Fruit fly (Drosophila melanogaster) whole organism, embryonic: ENCODE measurements around the gene Syt14.

Source experiments
- ATbp ChIP-seq: fragments of 200-800 bp; sonication (Bioruptor generic); optimal IDR thresholded peaks from 2 replicates; lab custom pipeline; 2017; ENCODE audit warnings: missing biosample characterization, mild to moderate bottlenecking, missing genetic modification characterization, missing genetic modification reagents
- CG10543 ChIP-seq: fragments of 200-800 bp; sonication (Bioruptor generic); optimal IDR thresholded peaks from 3 replicates; lab custom pipeline; 2017; ENCODE audit warnings: missing biosample characterization, mild to moderate bottlenecking, missing genetic modification characterization, moderate library complexity
- CG12659 ChIP-seq: fragments of 200-800 bp; sonication (Bioruptor generic); optimal IDR thresholded peaks from 3 replicates; lab custom pipeline; 2017; ENCODE audit warnings: mild to moderate bottlenecking, missing biosample characterization, missing genetic modification reagents, missing genetic modification characterization
- CG12769 ChIP-seq: fragments of 200-800 bp; sonication (Bioruptor generic); optimal IDR thresholded peaks from 2 replicates; lab custom pipeline; 2019; ENCODE audit warnings: missing biosample characterization, mild to moderate bottlenecking, missing genetic modification characterization, moderate library complexity
- CG2116 ChIP-seq: fragments of 200-800 bp; sonication (Bioruptor generic); optimal IDR thresholded peaks from 3 replicates; lab custom pipeline; 2018; ENCODE audit warnings: missing biosample characterization, mild to moderate bottlenecking, missing genetic modification characterization
- CG2120 ChIP-seq: fragments of 200-800 bp; sonication (Bioruptor generic); optimal IDR thresholded peaks from 3 replicates; lab custom pipeline; 2016; ENCODE audit warnings: missing biosample characterization, missing genetic modification characterization
- CG31365 ChIP-seq: fragments of 200-800 bp; sonication (Bioruptor generic); optimal IDR thresholded peaks from 2 replicates; lab custom pipeline; 2018; ENCODE audit warnings: missing biosample characterization, mild to moderate bottlenecking, missing genetic modification characterization
- CG31388 ChIP-seq: fragments of 200-800 bp; sonication (Bioruptor generic); optimal IDR thresholded peaks from 2 replicates; lab custom pipeline; 2016; ENCODE audit warnings: missing biosample characterization, missing genetic modification characterization
- CG31441 ChIP-seq: fragments of 200-800 bp; sonication (Bioruptor generic); IDR thresholded peaks from 2 replicates; pipeline ENCODE4 v1.3.6; 2022; ENCODE audit warnings: missing biosample characterization, missing genetic modification characterization
- CG3407 ChIP-seq: fragments of 200-800 bp; sonication (Bioruptor generic); optimal IDR thresholded peaks from 2 replicates; lab custom pipeline; 2018; ENCODE audit warnings: missing biosample characterization, mild to moderate bottlenecking, missing genetic modification characterization
- CG3838 ChIP-seq: fragments of 200-800 bp; sonication (Bioruptor generic); optimal IDR thresholded peaks from 3 replicates; lab custom pipeline; 2016; ENCODE audit warnings: missing biosample characterization, missing genetic modification characterization
- CG5180 ChIP-seq: fragments of 200-800 bp; sonication (Bioruptor generic); optimal IDR thresholded peaks from 3 replicates; lab custom pipeline; 2017; ENCODE audit warnings: missing biosample characterization, missing genetic modification characterization, mild to moderate bottlenecking, moderate library complexity, missing genetic modification reagents
- CG5245 ChIP-seq: fragments of 200-800 bp; sonication (Bioruptor generic); optimal IDR thresholded peaks from 3 replicates; lab custom pipeline; 2016; ENCODE audit warnings: missing biosample characterization, missing genetic modification characterization
- CG6683 ChIP-seq: fragments of 200-800 bp; sonication (Bioruptor generic); optimal IDR thresholded peaks from 2 replicates; lab custom pipeline; 2017; ENCODE audit warnings: missing biosample characterization, mild to moderate bottlenecking, missing genetic modification characterization, missing genetic modification reagents
- CG6765 ChIP-seq: fragments of 200-800 bp; sonication (Bioruptor generic); optimal IDR thresholded peaks from 3 replicates; lab custom pipeline; 2017; ENCODE audit warnings: missing biosample characterization, mild to moderate bottlenecking, missing genetic modification characterization
- CG7786 ChIP-seq: fragments of 200-800 bp; sonication (Bioruptor generic); optimal IDR thresholded peaks from 2 replicates; lab custom pipeline; 2016; ENCODE audit warnings: missing biosample characterization, missing genetic modification characterization
- CG7987 ChIP-seq: fragments of 200-800 bp; sonication (Bioruptor generic); optimal IDR thresholded peaks from 2 replicates; lab custom pipeline; 2018; ENCODE audit warnings: missing biosample characterization, mild to moderate bottlenecking, missing genetic modification characterization, moderate library complexity
- CG8290 ChIP-seq, 3 experiments: fragments of 200-800 bp; sonication (Bioruptor generic); optimal IDR thresholded peaks; 2 replicates each; lab custom pipeline; 2016 to 2019; ENCODE audit warnings: missing biosample characterization in 3 of 3, missing genetic modification characterization in 3 of 3, mild to moderate bottlenecking in 2 of 3, moderate library complexity in 1 of 3
- CTCF ChIP-seq: fragments of 200-800 bp; sonication (Bioruptor generic); optimal IDR thresholded peaks from 2 replicates; lab custom pipeline; 2017; ENCODE audit warnings: missing biosample characterization, mild to moderate bottlenecking, missing genetic modification characterization, moderate library complexity
- CkIIα-i1 ChIP-seq: fragments of 200-800 bp; sonication (Bioruptor generic); IDR thresholded peaks from 2 replicates; pipeline ENCODE4 v1.3.6; 2022; ENCODE audit warnings: missing biosample characterization, missing genetic modification characterization
- Drgx ChIP-seq: fragments of 200-800 bp; sonication (Bioruptor generic); IDR thresholded peaks from 2 replicates; pipeline ENCODE4 v1.3.6; 2022; ENCODE audit warnings: missing biosample characterization, missing genetic modification characterization
- Ets65A ChIP-seq: fragments of 200-800 bp; sonication (Bioruptor generic); peaks from one replicate; lab custom pipeline; 2016; ENCODE audit warnings: missing biosample characterization, missing genetic modification characterization
- Fer3 ChIP-seq: fragments of 200-800 bp; sonication (Bioruptor generic); optimal IDR thresholded peaks from 2 replicates; lab custom pipeline; 2018; ENCODE audit warnings: missing biosample characterization, mild to moderate bottlenecking, missing genetic modification characterization, moderate library complexity
- HLH4C ChIP-seq: fragments of 200-800 bp; sonication (Bioruptor generic); IDR thresholded peaks from 3 replicates; pipeline ENCODE4 v1.3.6; 2022; ENCODE audit warnings: missing biosample characterization, missing genetic modification characterization; ENCODE audit not compliant: partially characterized antibody
- HLHmδ ChIP-seq: fragments of 200-800 bp; sonication (Bioruptor generic); optimal IDR thresholded peaks from 2 replicates; lab custom pipeline; 2018; ENCODE audit warnings: missing biosample characterization, mild to moderate bottlenecking, missing genetic modification characterization, moderate library complexity
- Hr51 ChIP-seq, 2 experiments: fragments of 200-800 bp; sonication (Bioruptor generic); optimal IDR thresholded peaks; 2 replicates in 1 of 2; 3 replicates in 1 of 2; lab custom pipeline; 2016 to 2018; ENCODE audit warnings: missing biosample characterization in 2 of 2, missing genetic modification characterization in 2 of 2, mild to moderate bottlenecking in 1 of 2, moderate library complexity in 1 of 2
- MTF-1 ChIP-seq: fragments of 200-800 bp; sonication (Bioruptor generic); optimal IDR thresholded peaks from 2 replicates; lab custom pipeline; 2018; ENCODE audit warnings: missing biosample characterization, mild to moderate bottlenecking, missing genetic modification characterization, borderline replicate concordance
- NC2α ChIP-seq: fragments of 200-800 bp; sonication (Bioruptor generic); optimal IDR thresholded peaks from 2 replicates; lab custom pipeline; 2016; ENCODE audit warnings: missing biosample characterization, missing genetic modification characterization
- NFAT ChIP-seq: fragments of 200-800 bp; sonication (Bioruptor generic); IDR thresholded peaks from 2 replicates; pipeline ENCODE4 v1.3.6; 2022; ENCODE audit warnings: missing biosample characterization, missing genetic modification characterization
- Nf-YB ChIP-seq: fragments of 200-800 bp; sonication (Bioruptor generic); optimal IDR thresholded peaks from 3 replicates; lab custom pipeline; 2019; ENCODE audit warnings: missing biosample characterization, mild to moderate bottlenecking, missing genetic modification characterization, moderate library complexity
- Side ChIP-seq: fragments of 200-800 bp; sonication (Bioruptor generic); optimal IDR thresholded peaks from 2 replicates; lab custom pipeline; 2016; ENCODE audit warnings: missing biosample characterization, missing genetic modification characterization
- Trl ChIP-seq, 3 experiments: fragments of >200 bp in 2 of 3; fragments of 200-800 bp in 1 of 3; sonication (Bioruptor generic) in 1 of 3; optimal IDR thresholded peaks; 2 replicates in 1 of 3; 3 replicates in 2 of 3; lab custom pipeline; 2016 to 2017; ENCODE audit warnings: missing biosample characterization in 1 of 3, missing genetic modification characterization in 1 of 3
- Usf ChIP-seq: fragments of 200-800 bp; sonication (Bioruptor generic); optimal IDR thresholded peaks from 2 replicates; lab custom pipeline; 2017; ENCODE audit warnings: missing genotype, missing biosample characterization, missing genetic modification characterization
- al ChIP-seq: fragments of 200-800 bp; sonication (Bioruptor generic); IDR thresholded peaks from 2 replicates; pipeline ENCODE4 v1.3.6; 2022; ENCODE audit warnings: missing biosample characterization, missing genetic modification characterization
- bcd ChIP-seq: fragments of 200-800 bp; sonication (Bioruptor generic); optimal IDR thresholded peaks from 2 replicates; lab custom pipeline; 2017; ENCODE audit warnings: missing biosample characterization, mild to moderate bottlenecking, missing genetic modification characterization
- btn ChIP-seq: fragments of 200-800 bp; sonication (Bioruptor generic); optimal IDR thresholded peaks from 2 replicates; lab custom pipeline; 2016; ENCODE audit warnings: missing biosample characterization, missing genetic modification characterization
- cas ChIP-seq: fragments of 200-800 bp; sonication (Bioruptor generic); IDR thresholded peaks from 2 replicates; pipeline ENCODE4 v1.3.6; 2022; ENCODE audit warnings: missing biosample characterization, missing genetic modification characterization
- corto ChIP-seq: fragments of 200-800 bp; sonication (Bioruptor generic); optimal IDR thresholded peaks from 2 replicates; lab custom pipeline; 2016; ENCODE audit warnings: missing biosample characterization, mild to moderate bottlenecking, missing genetic modification characterization, moderate library complexity
- cwo ChIP-seq: fragments of 200-800 bp; sonication (Bioruptor generic); optimal IDR thresholded peaks from 3 replicates; lab custom pipeline; 2017; ENCODE audit warnings: missing biosample characterization, missing genetic modification characterization, mild to moderate bottlenecking, moderate library complexity, missing genetic modification reagents
- esg ChIP-seq: fragments of 200-800 bp; sonication (Bioruptor generic); conservative IDR thresholded peaks from 2 replicates; pipeline ENCODE4 v1.3.6; 2022; ENCODE audit warnings: missing biosample characterization, missing genetic modification characterization
- fd3F ChIP-seq: fragments of 200-800 bp; sonication (Bioruptor generic); optimal IDR thresholded peaks from 2 replicates; lab custom pipeline; 2018; ENCODE audit warnings: missing biosample characterization, mild to moderate bottlenecking, missing genetic modification characterization, moderate library complexity
- hkb ChIP-seq, 2 experiments: fragments of 200-800 bp in 1 of 2; fragments of >200 bp in 1 of 2; sonication (Bioruptor generic) in 1 of 2; IDR thresholded peaks in 1 of 2; optimal IDR thresholded peaks in 1 of 2; 2 replicates each; pipeline versions ENCODE4 v1.3.6 to Lab custom; 2017 to 2022; ENCODE audit warnings: missing biosample characterization in 1 of 2, missing genetic modification characterization in 1 of 2
- onecut ChIP-seq: fragments of 200-800 bp; sonication (Bioruptor generic); IDR thresholded peaks from 2 replicates; pipeline ENCODE4 v1.3.6; 2022; ENCODE audit warnings: missing biosample characterization, missing genetic modification characterization
- pan ChIP-seq, 4 experiments: fragments of >200 bp in 3 of 4; fragments of 200-800 bp in 1 of 4; sonication (Bioruptor generic) in 1 of 4; optimal IDR thresholded peaks in 3 of 4; IDR thresholded peaks in 1 of 4; 2 replicates each; pipeline versions ENCODE4 v1.3.6 to Lab custom; 2017 to 2022; ENCODE audit warnings: missing biosample characterization in 2 of 4, missing genetic modification characterization in 2 of 4, mixed read lengths in 1 of 4
- peb ChIP-seq: fragments of 200-800 bp; sonication (Bioruptor generic); IDR thresholded peaks from 2 replicates; pipeline ENCODE4 v1.3.6; 2022; ENCODE audit warnings: missing biosample characterization, missing genetic modification characterization
- schlank ChIP-seq: fragments of 200-800 bp; sonication (Bioruptor generic); optimal IDR thresholded peaks from 2 replicates; lab custom pipeline; 2018; ENCODE audit warnings: missing biosample characterization, mild to moderate bottlenecking, missing genetic modification characterization
- shn ChIP-seq: fragments of 200-800 bp; sonication (Bioruptor generic); optimal IDR thresholded peaks from 3 replicates; lab custom pipeline; 2016; ENCODE audit warnings: missing biosample characterization, missing genetic modification characterization
- ssp ChIP-seq: fragments of 200-800 bp; sonication (Bioruptor generic); IDR thresholded peaks from 2 replicates; pipeline ENCODE4 v1.3.6; 2022; ENCODE audit warnings: missing biosample characterization, missing genetic modification characterization
- zfh1 ChIP-seq: fragments of 200-800 bp; sonication (Bioruptor generic); IDR thresholded peaks from 3 replicates; pipeline ENCODE4 v1.3.6; 2022; ENCODE audit warnings: missing biosample characterization, missing genetic modification characterization

Syt14 gene

DNA sequence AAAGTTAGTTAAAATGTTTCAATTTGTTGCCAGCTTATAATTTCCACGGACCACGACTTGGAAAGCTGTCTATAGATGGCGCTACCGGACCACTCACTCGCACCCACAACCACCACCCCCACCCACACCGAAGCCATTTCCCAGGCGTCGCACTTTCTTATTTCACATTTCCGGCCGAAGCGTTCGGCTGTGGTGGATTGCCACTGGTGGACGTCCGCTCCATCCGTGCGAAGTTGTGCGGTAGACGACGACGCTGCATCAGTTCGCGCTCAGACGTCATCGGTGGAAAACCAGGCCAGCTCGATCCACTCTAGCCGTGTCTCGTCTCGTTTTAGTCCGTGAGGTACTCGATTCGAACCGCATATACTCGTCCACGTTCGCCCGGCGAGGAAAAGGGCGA is 40.8 kb upstream of the Syt14 start, which contains the start of gene CG1090:
Gene CG1090 (plus strand): TSS at position 259 of the 400 bp plus-strand sequence.
- TF ChIP-seq NC2α (GFP tag; lab: Kevin White, UChicago) (no peak), CG31365 (tag; lab: Kevin White, UChicago) (no peak), Usf (GFP tag; lab: Kevin White, UChicago) (no peak), al (no peak), fd3F (GFP tag; lab: Kevin White, UChicago) (no peak), NFAT (GFP tag; lab: Robert Waterston, UW) (peak; percentile 30; the same call in 1 of the 2 replicates), zfh1 (0 out of 3 replicates have a peak, but pooled peaks have one; percentile 6), CG12659 (GFP tag; lab: Kevin White, UChicago) (peak; percentile 10), peb (GFP tag; lab: Robert Waterston, UW) (no peak), CG31388 (GFP tag; lab: Kevin White, UChicago) (no peak), CTCF (GFP tag; lab: Kevin White, UChicago) (peak; percentile 90), Nf-YB (GFP tag; lab: Kevin White, UChicago) (peak; percentile 6), corto (GFP tag; lab: Kevin White, UChicago) (no peak), onecut (peak; percentile 55; the same call in 1 of the 2 replicates), pan (optimal IDR thresholded peaks at IDR 0.05; lab: Kevin White, UChicago) (no peak), pan (GFP tag; optimal IDR thresholded peaks at IDR 0.05 in 1 of 2, IDR thresholded peaks at IDR 0.05 in 1 of 2) (no peak), ATbp (no peak), bcd (GFP tag; lab: Kevin White, UChicago) (no peak), Fer3 (peak; percentile 11), Ets65A (GFP tag; lab: Kevin White, UChicago) (peak; percentile 60), ssp (GFP tag; lab: Robert Waterston, UW) (no peak), shn (no peak), CG31441 (GFP tag; lab: Robert Waterston, UW) (no peak), CG5180 (GFP tag; lab: Kevin White, UChicago) (peak; percentile 24), esg (GFP tag; lab: Robert Waterston, UW) (no peak), CG7987 (no peak), CG2120 (GFP tag; lab: Kevin White, UChicago) (no peak), MTF-1 (GFP tag; lab: Kevin White, UChicago) (no peak), cwo (GFP tag; lab: Kevin White, UChicago) (no peak), CG2116 (GFP tag; lab: Kevin White, UChicago) (peak; percentile 46), CG6765 (peak; percentile 82), CG3838 (no peak), Trl (optimal IDR thresholded peaks at IDR 0.05; lab: Kevin White, UChicago) (no peak), Trl (GFP tag; optimal IDR thresholded peaks at IDR 0.05; lab: Kevin White, UChicago) (no peak), schlank (peak; percentile 38), cas (GFP tag; lab: Robert Waterston, UW) (no peak), Hr51 (GFP tag; optimal IDR thresholded peaks at IDR 0.05; lab: Kevin White, UChicago) (no peak), CG5245 (GFP tag; lab: Kevin White, UChicago) (no peak), Side (GFP tag; lab: Kevin White, UChicago) (no peak), CG7786 (GFP tag; lab: Kevin White, UChicago) (no peak), btn (no peak), CG8290 (GFP tag; optimal IDR thresholded peaks at IDR 0.05; lab: Kevin White, UChicago) (no peak), CG8290 (tag; optimal IDR thresholded peaks at IDR 0.05; lab: Kevin White, UChicago) (peak in 1 of 2 experiments; percentile 56), hkb (optimal IDR thresholded peaks at IDR 0.05; lab: Kevin White, UChicago) (no peak), hkb (GFP tag; IDR thresholded peaks at IDR 0.05; lab: Robert Waterston, UW) (peak; percentile 56; the same call in 1 of the 2 replicates), Drgx (GFP tag; lab: Robert Waterston, UW) (no peak), HLHmδ (peak; percentile 4), HLH4C (GFP tag; lab: Robert Waterston, UW) (no peak), CG10543 (GFP tag; lab: Kevin White, UChicago) (peak; percentile 64), CG3407 (GFP tag; lab: Kevin White, UChicago) (no peak), CG12769 (tag; lab: Kevin White, UChicago) (no peak), CkIIα-i1 (no peak), CG6683 (GFP tag; lab: Kevin White, UChicago) (no peak)
